Fruit fly (Drosophila melanogaster) whole organism, embryonic: ENCODE data around the gene CG6254.

Source experiments
- Ets97D ChIP-seq: fragments of 200-800 bp; sonication (Bioruptor generic); optimal IDR thresholded peaks from 3 replicates; lab custom pipeline; 2016; ENCODE audit warnings: missing biosample characterization, missing genetic modification characterization
- slou ChIP-seq: fragments of 200-800 bp; sonication (Bioruptor generic); optimal IDR thresholded peaks from 3 replicates; lab custom pipeline; 2016; ENCODE audit warnings: missing biosample characterization, missing genetic modification characterization

- TF ChIP-seq Ets97D (no peak), slou (GFP tag; lab: Kevin White, UChicago) (no peak)
These were observed 21.2 kb downstream of the CG6254 start, which contains the start of gene tws for dm6 chr3R:10139649-10140598.
